Worm (Caenorhabditis elegans) whole organism, early embryonic: ENCODE measurements around the gene adh-1.

Experiments used
- flt-1 ChIP-seq: fragments of 200-800 bp; sonication (Bioruptor generic); IDR thresholded peaks from 2 replicates; pipeline ENCODE4 v1.3.6; 2022; ENCODE audit warnings: missing genetic modification characterization, missing compliant biosample characterization
- hnd-1 ChIP-seq: sonication (generic microtip); optimal IDR thresholded peaks from 2 replicates; lab custom pipeline; 2016; ENCODE audit warnings: missing genetic modification characterization, missing compliant biosample characterization

DNA sequence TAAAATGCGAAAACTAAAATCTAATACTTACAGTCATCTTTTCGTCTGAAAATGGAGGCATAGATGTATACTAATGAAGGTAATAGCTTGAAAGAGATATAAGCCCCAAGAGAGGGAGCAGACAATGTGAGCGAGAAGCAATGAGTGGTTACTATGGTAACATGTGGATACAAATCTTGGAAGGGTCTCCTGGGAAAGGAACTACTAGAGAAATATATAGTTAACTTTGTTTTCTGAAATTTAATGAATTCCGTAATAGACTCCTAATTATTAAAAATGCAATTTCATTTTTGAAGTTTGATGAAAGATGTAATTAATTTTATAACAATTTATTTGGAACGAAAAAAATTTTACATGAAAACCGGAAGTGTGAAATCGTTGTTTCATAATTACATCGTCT, 39.3 kb downstream of the adh-1 start, which contains the start of gene osm-6:
- no peak for TF ChIP-seq hnd-1 (tag; lab: Kevin White, UChicago)
- TF ChIP-seq flt-1 (GFP tag; lab: Robert Waterston, UW): no peak
